Worm (Caenorhabditis elegans): ENCODE results near the gene col-116.
A peak's percentile ranks its signal among the peaks of the same experiment; 100 is the strongest.

The col-116 gene

ce11 chrIV:8359716-8360407, 4.2 kb downstream of the col-116 start, which contains the start of gene D2096.5:
TSS of gene D2096.5 (minus strand) at chrIV:8359766.
- TF ChIP-seq ceh-13 (GFP tag; optimal IDR thresholded peaks at IDR 0.05), result no peak
- no peak for TF ChIP-seq ets-7 (tag; optimal IDR thresholded peaks at IDR 0.05)
- TF ChIP-seq tbx-11 (GFP tag; IDR thresholded peaks at IDR 0.05), result no peak
- no peak for TF ChIP-seq ama-1 (optimal IDR thresholded peaks at IDR 0.05)
- no peak for TF ChIP-seq F13C5.2 (tag; optimal IDR thresholded peaks at IDR 0.05)
- no peak for TF ChIP-seq tra-4 (tag; optimal IDR thresholded peaks at IDR 0.05)
- TF ChIP-seq aly-1 (tag; optimal IDR thresholded peaks at IDR 0.05), result no peak

- TF ChIP-seq scrt-1 (GFP tag; IDR thresholded peaks at IDR 0.05) (no peak), pes-1 (GFP tag; IDR thresholded peaks at IDR 0.05) (no peak), tbx-11 (GFP tag; IDR thresholded peaks at IDR 0.05) (no peak), tbx-37 (GFP tag; conservative IDR thresholded peaks at IDR 0.05) (no peak), hnd-1 (tag; optimal IDR thresholded peaks at IDR 0.05) (no peak), ceh-13 (GFP tag; optimal IDR thresholded peaks at IDR 0.05) (no peak), hmbx-1 (tag; optimal IDR thresholded peaks at IDR 0.05) (no peak), F13C5.2 (tag; optimal IDR thresholded peaks at IDR 0.05) (no peak), B0310.2 (tag; optimal IDR thresholded peaks at IDR 0.05) (no peak), hmg-4 (GFP tag; optimal IDR thresholded peaks at IDR 0.05) (no peak), flt-1 (GFP tag; IDR thresholded peaks at IDR 0.05) (no peak), sea-1 (GFP tag; conservative IDR thresholded peaks at IDR 0.05) (no peak), ets-7 (tag; optimal IDR thresholded peaks at IDR 0.05) (no peak), aly-1 (tag; optimal IDR thresholded peaks at IDR 0.05) (no peak)
These were observed 5.1 kb downstream of the col-116 start, which contains the start of gene sqv-1 for ce11 chrIV:8360817-8361216. TSS of gene sqv-1 (plus strand) at chrIV:8361117.

ce11 chrIV:8363163-8363562, 7.5 kb downstream of the col-116 start, which contains the start of gene D2096.12:
TSS of gene D2096.12 (plus strand) at chrIV:8363463.
- TF ChIP-seq B0310.2 (tag; optimal IDR thresholded peaks at IDR 0.05) (no peak), tra-4 (tag; optimal IDR thresholded peaks at IDR 0.05) (no peak), hmg-4 (GFP tag; optimal IDR thresholded peaks at IDR 0.05) (no peak)

ce11 chrIV:8366295-8366694, 10.6 kb downstream of the col-116 start, which contains the start of gene aagr-1:
TSS of gene aagr-1 (plus strand) at chrIV:8366521.
- TF ChIP-seq hmbx-1 (tag; optimal IDR thresholded peaks at IDR 0.05) (no peak), tbx-11 (GFP tag; IDR thresholded peaks at IDR 0.05) (no peak), aly-1 (tag; optimal IDR thresholded peaks at IDR 0.05) (no peak), sea-1 (GFP tag; conservative IDR thresholded peaks at IDR 0.05) (no peak), pes-1 (GFP tag; IDR thresholded peaks at IDR 0.05) (no peak), ama-1 (optimal IDR thresholded peaks at IDR 0.05) (no peak), ceh-13 (GFP tag; optimal IDR thresholded peaks at IDR 0.05) (no peak), hnd-1 (tag; optimal IDR thresholded peaks at IDR 0.05) (no peak), scrt-1 (GFP tag; IDR thresholded peaks at IDR 0.05) (no peak), B0310.2 (tag; optimal IDR thresholded peaks at IDR 0.05) (no peak)

- TF ChIP-seq ama-1 (optimal IDR thresholded peaks at IDR 0.05), result no peak
These were observed 12.2 kb downstream of the col-116 start for ce11 chrIV:8367887-8368286.

ce11 chrIV:8369135-8369534, 13.4 kb downstream of the col-116 start, which contains the start of gene D2096.6:
TSS of gene D2096.6 (minus strand) at chrIV:8369235.
- TF ChIP-seq scrt-1 (GFP tag; IDR thresholded peaks at IDR 0.05) (no peak), hmg-4 (GFP tag; optimal IDR thresholded peaks at IDR 0.05) (no peak), tbx-37 (GFP tag; conservative IDR thresholded peaks at IDR 0.05) (no peak), tbx-11 (GFP tag; IDR thresholded peaks at IDR 0.05) (no peak)

ce11 chrIV:8375381-8375780, 19.7 kb downstream of the col-116 start:
- TF ChIP-seq ets-7 (tag; optimal IDR thresholded peaks at IDR 0.05), result peak; percentile 75
- peak; percentile 84 for TF ChIP-seq tra-4 (tag; optimal IDR thresholded peaks at IDR 0.05)
- peak; percentile 94 for TF ChIP-seq tbx-37 (GFP tag; conservative IDR thresholded peaks at IDR 0.05)
- TF ChIP-seq ceh-13 (GFP tag; optimal IDR thresholded peaks at IDR 0.05), result peak; percentile 82
- peak; percentile 96 for TF ChIP-seq hmg-4 (GFP tag; optimal IDR thresholded peaks at IDR 0.05)
- TF ChIP-seq aly-1 (tag; optimal IDR thresholded peaks at IDR 0.05), result peak; percentile 91
- peak; percentile 93 for TF ChIP-seq scrt-1 (GFP tag; IDR thresholded peaks at IDR 0.05)
- peak; percentile 85 for TF ChIP-seq B0310.2 (tag; optimal IDR thresholded peaks at IDR 0.05)
- peak; percentile 94 for TF ChIP-seq flt-1 (GFP tag; IDR thresholded peaks at IDR 0.05)
- peak; percentile 91 for TF ChIP-seq ceh-36 (tag; optimal IDR thresholded peaks at IDR 0.05)
- TF ChIP-seq hmbx-1 (tag; optimal IDR thresholded peaks at IDR 0.05), result peak; percentile 88
- TF ChIP-seq hnd-1 (tag; optimal IDR thresholded peaks at IDR 0.05), result peak; percentile 82
- TF ChIP-seq F13C5.2 (tag; optimal IDR thresholded peaks at IDR 0.05), result peak; percentile 92
- peak; percentile 94 for TF ChIP-seq pes-1 (GFP tag; IDR thresholded peaks at IDR 0.05)
- TF ChIP-seq ama-1 (optimal IDR thresholded peaks at IDR 0.05), result no peak
- TF ChIP-seq tbx-11 (GFP tag; IDR thresholded peaks at IDR 0.05), result peak; percentile 88
- TF ChIP-seq sea-1 (GFP tag; conservative IDR thresholded peaks at IDR 0.05), result peak; percentile 92

- no peak for TF ChIP-seq tra-4 (tag; optimal IDR thresholded peaks at IDR 0.05)
- TF ChIP-seq hnd-1 (tag; optimal IDR thresholded peaks at IDR 0.05), result no peak
- no peak for TF ChIP-seq tbx-37 (GFP tag; conservative IDR thresholded peaks at IDR 0.05)
- TF ChIP-seq tbx-11 (GFP tag; IDR thresholded peaks at IDR 0.05), result no peak
- no peak for TF ChIP-seq sea-1 (GFP tag; conservative IDR thresholded peaks at IDR 0.05)
- no peak for TF ChIP-seq ama-1 (optimal IDR thresholded peaks at IDR 0.05)
- no peak for TF ChIP-seq scrt-1 (GFP tag; IDR thresholded peaks at IDR 0.05)
- no peak for TF ChIP-seq aly-1 (tag; optimal IDR thresholded peaks at IDR 0.05)
- no peak for TF ChIP-seq B0310.2 (tag; optimal IDR thresholded peaks at IDR 0.05)
- TF ChIP-seq hmbx-1 (tag; optimal IDR thresholded peaks at IDR 0.05), result no peak
- TF ChIP-seq F13C5.2 (tag; optimal IDR thresholded peaks at IDR 0.05), result no peak
- TF ChIP-seq pes-1 (GFP tag; IDR thresholded peaks at IDR 0.05), result no peak
- TF ChIP-seq ceh-13 (GFP tag; optimal IDR thresholded peaks at IDR 0.05), result no peak
- TF ChIP-seq flt-1 (GFP tag; IDR thresholded peaks at IDR 0.05), result no peak
- no peak for TF ChIP-seq hmg-4 (GFP tag; optimal IDR thresholded peaks at IDR 0.05)
- no peak for TF ChIP-seq ceh-36 (tag; optimal IDR thresholded peaks at IDR 0.05)
- no peak for TF ChIP-seq ets-7 (tag; optimal IDR thresholded peaks at IDR 0.05)
These were observed 21.2 kb downstream of the col-116 start for ce11 chrIV:8376923-8377322.

All from whole organism, early embryonic.